Fruit fly (Drosophila melanogaster): ENCODE measurements around the gene grk.

Gene grk

dm6 chr2L:8384108-8384601 is 49.2 kb downstream of the grk start, which contains the start of the genes Dad1 and CG13384 (continued):
- TF ChIP-seq twi (tag; optimal IDR thresholded peaks at IDR 0.05) (peak; percentile 90), B-H2 (GFP tag; optimal IDR thresholded peaks at IDR 0.05) (peak; percentile 96), CG16815 (GFP tag; optimal IDR thresholded peaks at IDR 0.05) (peak; percentile 92), maf-S (GFP tag; optimal IDR thresholded peaks at IDR 0.05) (peak; percentile 66), CG14441 (GFP tag; IDR thresholded peaks at IDR 0.05) (peak; percentile 87), Dll (GFP tag; IDR thresholded peaks at IDR 0.05; ENCODE audit: partially characterized antibody) (peak; percentile 68; the same call in 3 of the 4 replicates), Xbp1 (GFP tag; optimal IDR thresholded peaks at IDR 0.05) (peak; percentile 95), fru (optimal IDR thresholded peaks at IDR 0.05) (no peak), CG3847 (GFP tag; IDR thresholded peaks at IDR 0.05) (peak; percentile 94), PHDP (tag; optimal IDR thresholded peaks at IDR 0.05) (peak; percentile 96), ken (GFP tag; IDR thresholded peaks at IDR 0.05) (peak; percentile 81), CG9876 (GFP tag; optimal IDR thresholded peaks at IDR 0.05) (peak; percentile 1), Scr (GFP tag; IDR thresholded peaks at IDR 0.05; ENCODE audit: partially characterized antibody) (peak; percentile 60), schlank (tag; optimal IDR thresholded peaks at IDR 0.05) (peak; percentile 72), ase (GFP tag; IDR thresholded peaks at IDR 0.05) (peak; percentile 76; the same call in 2 of the 3 replicates), CG8359 (GFP tag; optimal IDR thresholded peaks at IDR 0.05; ENCODE audit: borderline replicate concordance) (peak; percentile 51), HHEX (GFP tag; optimal IDR thresholded peaks at IDR 0.05) (peak; percentile 79), Tbp (GFP tag; optimal IDR thresholded peaks at IDR 0.05) (no peak), C15 (GFP tag; IDR thresholded peaks at IDR 0.05) (peak; percentile 68; the same call in 1 of the 3 replicates), CG10366 (GFP tag; IDR thresholded peaks at IDR 0.05) (peak; percentile 87), da (GFP tag; optimal IDR thresholded peaks at IDR 0.05) (no peak), CG11723 (GFP tag; optimal IDR thresholded peaks at IDR 0.05) (peak; percentile 74), az2 (GFP tag; optimal IDR thresholded peaks at IDR 0.05) (peak; percentile 92), cato (GFP tag; optimal IDR thresholded peaks at IDR 0.05; ENCODE audit: borderline replicate concordance) (peak; percentile 84), CG12942 (GFP tag; optimal IDR thresholded peaks at IDR 0.05) (peak; percentile 86), CG11247 (GFP tag; IDR thresholded peaks at IDR 0.05) (peak; percentile 86), CG14014 (GFP tag; IDR thresholded peaks at IDR 0.05) (peak; percentile 94), Lim3 (GFP tag; IDR thresholded peaks at IDR 0.05) (peak; percentile 10; the same call in 1 of the 2 replicates), Hr78 (GFP tag; optimal IDR thresholded peaks at IDR 0.05) (peak in 1 of 2 experiments; percentile 37), Opbp (GFP tag; IDR thresholded peaks at IDR 0.05; ENCODE audit: partially characterized antibody) (peak; percentile 33; the same call in 1 of the 3 replicates), CG1529 (GFP tag; optimal IDR thresholded peaks at IDR 0.05) (peak; percentile 81), Xrp1 (GFP tag; IDR thresholded peaks at IDR 0.05) (peak; percentile 94), crol (GFP tag; IDR thresholded peaks at IDR 0.05) (peak; percentile 14; the same call in 1 of the 2 replicates), jing (GFP tag; optimal IDR thresholded peaks at IDR 0.05) (no peak), CG10209 (GFP tag; optimal IDR thresholded peaks at IDR 0.05) (peak; percentile 92), CG15514 (GFP tag; optimal IDR thresholded peaks at IDR 0.05) (peak; percentile 89), ap (GFP tag; IDR thresholded peaks at IDR 0.05) (peak; percentile 78), CG8765 (GFP tag; IDR thresholded peaks at IDR 0.05) (peak; percentile 78; the same call in 1 of the 2 replicates), ttk (GFP tag; IDR thresholded peaks at IDR 0.05) (peak; percentile 81), Ets97D (GFP tag; optimal IDR thresholded peaks at IDR 0.05) (peak; percentile 55), sim (GFP tag; IDR thresholded peaks at IDR 0.05) (peak; percentile 53; the same call in 1 of the 2 replicates), chinmo (GFP tag; IDR thresholded peaks at IDR 0.05; ENCODE audit: partially characterized antibody) (no peak), CG13624 (GFP tag; optimal IDR thresholded peaks at IDR 0.05) (peak; percentile 44), knrl (GFP tag; IDR thresholded peaks at IDR 0.05; ENCODE audit: partially characterized antibody) (peak; percentile 62), Spps (tag; optimal IDR thresholded peaks at IDR 0.05) (peak; percentile 82), danr (GFP tag; IDR thresholded peaks at IDR 0.05) (peak; percentile 89), hkb (optimal IDR thresholded peaks at IDR 0.05) (no peak), hkb (GFP tag; IDR thresholded peaks at IDR 0.05) (peak; percentile 85), CG10654 (GFP tag; optimal IDR thresholded peaks at IDR 0.05) (peak; percentile 80), CG34376 (GFP tag; optimal IDR thresholded peaks at IDR 0.05) (peak; percentile 93), z (GFP tag; IDR thresholded peaks at IDR 0.05) (no peak)

All from whole organism, embryonic.